Worm (Caenorhabditis elegans) whole organism, late embryonic: ENCODE measurements around the gene fipp-1.

Experiments
- C08G9.2 ChIP-seq: sonication (generic microtip); optimal IDR thresholded peaks from 2 replicates; lab custom pipeline; 2016; ENCODE audit warnings: mild to moderate bottlenecking, missing genetic modification characterization, moderate library complexity, missing compliant biosample characterization
- F13H6.1 ChIP-seq: sonication (generic microtip); optimal IDR thresholded peaks from 2 replicates; lab custom pipeline; 2016; ENCODE audit warnings: missing genetic modification characterization, missing compliant biosample characterization
- T23F11.4 ChIP-seq: fragments of 200-800 bp; sonication (Bioruptor generic); optimal IDR thresholded peaks from 2 replicates; lab custom pipeline; 2018; ENCODE audit warnings: mild to moderate bottlenecking, missing genetic modification characterization, missing compliant biosample characterization
- ahr-1 ChIP-seq: sonication (generic microtip); optimal IDR thresholded peaks from 2 replicates; lab custom pipeline; 2016; ENCODE audit warnings: missing genetic modification characterization, missing compliant biosample characterization
- ceh-18 ChIP-seq: sonication (generic microtip); optimal IDR thresholded peaks from 2 replicates; lab custom pipeline; 2016; ENCODE audit warnings: missing genetic modification characterization, missing compliant biosample characterization
- ceh-22 ChIP-seq: sonication (generic microtip); optimal IDR thresholded peaks from 2 replicates; lab custom pipeline; 2017; ENCODE audit warnings: missing biosample characterization, missing genetic modification characterization
- ceh-24 ChIP-seq: sonication (generic microtip); optimal IDR thresholded peaks from 2 replicates; lab custom pipeline; 2016; ENCODE audit warnings: mild to moderate bottlenecking, missing genetic modification characterization, missing compliant biosample characterization
- ceh-30 ChIP-seq: fragments of 150-350 bp; optimal IDR thresholded peaks from 2 replicates; lab custom pipeline; 2014; ENCODE audit warnings: missing biosample characterization, missing genetic modification characterization
- ceh-34 ChIP-seq: sonication (generic microtip); optimal IDR thresholded peaks from 2 replicates; lab custom pipeline; 2016; ENCODE audit warnings: mild to moderate bottlenecking, missing genetic modification characterization, missing compliant biosample characterization
- ceh-45 ChIP-seq: fragments of 200-800 bp; sonication (Bioruptor generic); IDR thresholded peaks from 2 replicates; pipeline ENCODE4 v1.3.6; 2022; ENCODE audit warnings: missing genetic modification reagents, missing genetic modification characterization, missing compliant biosample characterization
- che-1 ChIP-seq: sonication (generic microtip); optimal IDR thresholded peaks from 2 replicates; lab custom pipeline; 2016; ENCODE audit warnings: mild to moderate bottlenecking, missing genetic modification characterization, missing compliant biosample characterization
- dmd-4 ChIP-seq: sonication (generic microtip); optimal IDR thresholded peaks from 2 replicates; lab custom pipeline; 2016; ENCODE audit warnings: borderline replicate concordance, missing genetic modification characterization, missing compliant biosample characterization
- elt-2 ChIP-seq: sonication (generic microtip); optimal IDR thresholded peaks from 2 replicates; lab custom pipeline; 2016; ENCODE audit warnings: missing genetic modification reagents, missing genetic modification characterization, missing compliant biosample characterization
- fax-1 ChIP-seq: sonication (generic microtip); optimal IDR thresholded peaks from 2 replicates; lab custom pipeline; 2016; ENCODE audit warnings: missing genotype, missing genetic modification characterization, missing compliant biosample characterization
- fkh-6 ChIP-seq: sonication (generic microtip); optimal IDR thresholded peaks from 2 replicates; lab custom pipeline; 2016; ENCODE audit warnings: missing genetic modification characterization, missing compliant biosample characterization
- hlh-13 ChIP-seq: fragments of 200-800 bp; sonication (Bioruptor generic); optimal IDR thresholded peaks from 2 replicates; lab custom pipeline; 2018; ENCODE audit warnings: mild to moderate bottlenecking, missing genetic modification characterization, missing compliant biosample characterization
- hlh-15 ChIP-seq: sonication (generic microtip); optimal IDR thresholded peaks from 2 replicates; lab custom pipeline; 2016; ENCODE audit warnings: missing genetic modification characterization, missing compliant biosample characterization
- hlh-8 ChIP-seq: sonication (generic microtip); optimal IDR thresholded peaks from 2 replicates; lab custom pipeline; 2016; ENCODE audit warnings: missing genotype, missing genetic modification characterization, missing compliant biosample characterization
- lim-6 ChIP-seq: sonication (generic microtip); optimal IDR thresholded peaks from 2 replicates; lab custom pipeline; 2016; ENCODE audit warnings: missing genetic modification characterization, missing compliant biosample characterization
- lin-11 ChIP-seq: fragments of 200-800 bp; sonication (Bioruptor generic); optimal IDR thresholded peaks from 2 replicates; lab custom pipeline; 2018; ENCODE audit warnings: mild to moderate bottlenecking, missing genetic modification characterization, missing compliant biosample characterization
- madf-2 ChIP-seq: sonication (generic microtip); optimal IDR thresholded peaks from 2 replicates; lab custom pipeline; 2017; ENCODE audit warnings: missing genetic modification characterization, missing compliant biosample characterization
- nfya-1 ChIP-seq: sonication (generic microtip); optimal IDR thresholded peaks from 2 replicates; lab custom pipeline; 2017; ENCODE audit warnings: missing genetic modification characterization, mild to moderate bottlenecking, missing compliant biosample characterization, antibody characterized with exemption, moderate library complexity
- nhr-11 ChIP-seq: fragments of 150-350 bp; optimal IDR thresholded peaks from 2 replicates; lab custom pipeline; 2014; ENCODE audit warnings: missing biosample characterization, missing genetic modification characterization
- nhr-232 ChIP-seq: sonication (generic microtip); optimal IDR thresholded peaks from 2 replicates; lab custom pipeline; 2016; ENCODE audit warnings: missing genetic modification characterization, missing compliant biosample characterization
- pat-9 ChIP-seq: fragments of 200-800 bp; sonication (Bioruptor generic); optimal IDR thresholded peaks from 2 replicates; lab custom pipeline; 2018; ENCODE audit warnings: mild to moderate bottlenecking, missing genetic modification characterization, moderate library complexity, missing compliant biosample characterization
- pha-2 ChIP-seq: sonication (generic microtip); optimal IDR thresholded peaks from 2 replicates; lab custom pipeline; 2017; ENCODE audit warnings: mild to moderate bottlenecking, missing genetic modification characterization, missing compliant biosample characterization
- pha-4 ChIP-seq: fragments of 150-350 bp; optimal IDR thresholded peaks from 2 replicates; lab custom pipeline; 2018; ENCODE audit warnings: missing biosample characterization, missing genetic modification reagents, missing genetic modification characterization
- pqm-1 ChIP-seq: sonication (generic microtip); optimal IDR thresholded peaks from 2 replicates; lab custom pipeline; 2016; ENCODE audit warnings: missing genetic modification characterization, missing compliant biosample characterization
- sox-4 ChIP-seq: sonication (generic microtip); optimal IDR thresholded peaks from 2 replicates; lab custom pipeline; 2017; ENCODE audit warnings: mild to moderate bottlenecking, missing genetic modification characterization, inconsistent platforms, missing compliant biosample characterization
- syd-9 ChIP-seq: sonication (generic microtip); optimal IDR thresholded peaks from 2 replicates; lab custom pipeline; 2016; ENCODE audit warnings: mild to moderate bottlenecking, missing genetic modification characterization, moderate library complexity, missing compliant biosample characterization
- tbx-7 ChIP-seq: sonication (generic microtip); optimal IDR thresholded peaks from 2 replicates; lab custom pipeline; 2016; ENCODE audit warnings: missing genotype, missing genetic modification characterization, missing compliant biosample characterization
- unc-55 ChIP-seq: sonication (generic microtip); optimal IDR thresholded peaks from 2 replicates; lab custom pipeline; 2017; ENCODE audit warnings: missing biosample characterization, missing genetic modification reagents, missing genetic modification characterization
- unc-86 ChIP-seq: sonication (generic microtip); optimal IDR thresholded peaks from 2 replicates; lab custom pipeline; 2016; ENCODE audit warnings: missing genetic modification characterization, missing compliant biosample characterization
- zip-5 ChIP-seq: sonication (generic microtip); optimal IDR thresholded peaks from 2 replicates; lab custom pipeline; 2016; ENCODE audit warnings: missing genetic modification characterization, missing compliant biosample characterization
- ztf-16 ChIP-seq: sonication (generic microtip); optimal IDR thresholded peaks from 2 replicates; lab custom pipeline; 2017; ENCODE audit warnings: missing genetic modification characterization, missing compliant biosample characterization

The fipp-1 gene

ce11 chrV:4375807-4376564 lies 4.4 kb downstream of the fipp-1 start, which contains the start of gene F32D1.7:
TSS of gene F32D1.7 (minus strand) at chrV:4376173.
- no peak for TF ChIP-seq pqm-1 (tag; lab: Kevin White, UChicago)
- no peak for TF ChIP-seq hlh-8 (tag; lab: Kevin White, UChicago)
- no peak for TF ChIP-seq ceh-22
- TF ChIP-seq nfya-1 (tag; lab: Kevin White, UChicago): no peak
- no peak for TF ChIP-seq ceh-18
- TF ChIP-seq syd-9: no peak
- no peak for TF ChIP-seq ztf-16 (tag; lab: Kevin White, UChicago)
- TF ChIP-seq, all 69 proteins: peak for 0

- TF ChIP-seq fkh-6 (tag; lab: Kevin White, UChicago) (no peak), ceh-45 (GFP tag; lab: Robert Waterston, UW) (no peak), ceh-18 (no peak), unc-86 (tag; lab: Kevin White, UChicago) (no peak), syd-9 (no peak), elt-2 (no peak), sox-4 (no peak), fax-1 (tag; lab: Kevin White, UChicago) (no peak), hlh-13 (GFP tag; lab: Kevin White, UChicago) (no peak), pha-2 (tag; lab: Kevin White, UChicago) (no peak), dmd-4 (no peak), F13H6.1 (tag; lab: Kevin White, UChicago) (no peak), unc-55 (GFP tag; lab: Kevin White, UChicago) (no peak)
Observed at ce11 chrV:4377622-4378021, 6.0 kb downstream of the fipp-1 start, which contains the start of gene F32D1.8. TSS of gene F32D1.8 (minus strand) at chrV:4377722.

ce11 chrV:4382298-4382697 lies 10.7 kb downstream of the fipp-1 start, which contains the start of gene F13A2.1:
TSS of gene F13A2.1 (minus strand) at chrV:4382398.
- TF ChIP-seq lin-11 (tag; lab: Kevin White, UChicago): no peak
- no peak for TF ChIP-seq lim-6 (tag; lab: Kevin White, UChicago)
- TF ChIP-seq ceh-34 (tag; lab: Kevin White, UChicago): no peak
- TF ChIP-seq ahr-1 (tag; lab: Kevin White, UChicago): no peak
- no peak for TF ChIP-seq unc-86 (tag; lab: Kevin White, UChicago)
- TF ChIP-seq pha-4 (tag; lab: Kevin White, UChicago): no peak
- no peak for TF ChIP-seq hlh-15 (tag; lab: Kevin White, UChicago)
- TF ChIP-seq ceh-30: no peak
- no peak for TF ChIP-seq sox-4
- TF ChIP-seq hlh-8 (tag; lab: Kevin White, UChicago): no peak
- TF ChIP-seq, all 69 proteins: peak for 0

ce11 chrV:4384482-4384881 lies 12.9 kb downstream of the fipp-1 start, which contains the start of gene F13A2.2:
TSS of gene F13A2.2 (minus strand) at chrV:4384582.
- TF ChIP-seq T23F11.4 (GFP tag; lab: Kevin White, UChicago): no peak
- TF ChIP-seq nhr-232 (tag; lab: Kevin White, UChicago): no peak
- TF ChIP-seq nhr-11 (tag; lab: Kevin White, UChicago): no peak
- no peak for TF ChIP-seq lim-6 (tag; lab: Kevin White, UChicago)
- TF ChIP-seq tbx-7 (tag; lab: Kevin White, UChicago): no peak
- TF ChIP-seq hlh-15 (tag; lab: Kevin White, UChicago): no peak
- TF ChIP-seq pha-4 (tag; lab: Kevin White, UChicago): no peak
- TF ChIP-seq ceh-18: no peak

- no peak for TF ChIP-seq dmd-4
- TF ChIP-seq nhr-232 (tag; lab: Kevin White, UChicago): no peak
- TF ChIP-seq ceh-24 (tag; lab: Kevin White, UChicago): no peak
- no peak for TF ChIP-seq zip-5
- no peak for TF ChIP-seq syd-9
- no peak for TF ChIP-seq hlh-13 (GFP tag; lab: Kevin White, UChicago)
- TF ChIP-seq madf-2 (tag; lab: Kevin White, UChicago): no peak
- no peak for TF ChIP-seq C08G9.2 (tag; lab: Kevin White, UChicago)
- TF ChIP-seq pat-9 (tag; lab: Kevin White, UChicago): no peak
- TF ChIP-seq T23F11.4 (GFP tag; lab: Kevin White, UChicago): no peak
- TF ChIP-seq che-1 (tag; lab: Kevin White, UChicago): no peak
Observed at ce11 chrV:4386173-4386572, 14.6 kb downstream of the fipp-1 start, which contains the start of gene F13A2.10. TSS of gene F13A2.10 (minus strand) at chrV:4386273.
